Fruit fly (Drosophila melanogaster): Measurements from ENCODE around the gene CG9806.

The CG9806 gene

dm6 chrX:10582064-10582463 lies 44.8 kb downstream of the CG9806 start (continued):
- TF ChIP-seq MBD-R2 (GFP tag; IDR thresholded peaks at IDR 0.05): no peak
- no peak for TF ChIP-seq fd3F (GFP tag; optimal IDR thresholded peaks at IDR 0.05)
- TF ChIP-seq zen2 (GFP tag; IDR thresholded peaks at IDR 0.05; ENCODE audit: partially characterized antibody): no peak
- no peak for TF ChIP-seq rib (GFP tag; IDR thresholded peaks at IDR 0.05)
- TF ChIP-seq kah (GFP tag; optimal IDR thresholded peaks at IDR 0.05): no peak
- no peak for TF ChIP-seq CG17829 (tag; optimal IDR thresholded peaks at IDR 0.05)
- TF ChIP-seq repo (GFP tag; optimal IDR thresholded peaks at IDR 0.05): no peak
- TF ChIP-seq crol (GFP tag; IDR thresholded peaks at IDR 0.05): no peak
- no peak for TF ChIP-seq Oli (tag; optimal IDR thresholded peaks at IDR 0.05)
- TF ChIP-seq CG13287 (GFP tag; IDR thresholded peaks at IDR 0.05; ENCODE audit: partially characterized antibody): no peak
- TF ChIP-seq CG9817 (tag; optimal IDR thresholded peaks at IDR 0.05): no peak
- no peak for TF ChIP-seq her (GFP tag; optimal IDR thresholded peaks at IDR 0.05)
- TF ChIP-seq CG1792 (GFP tag; optimal IDR thresholded peaks at IDR 0.05): no peak
- TF ChIP-seq CG31388 (GFP tag; optimal IDR thresholded peaks at IDR 0.05): no peak
- TF ChIP-seq jumu (GFP tag; optimal IDR thresholded peaks at IDR 0.05): no peak
- no peak for TF ChIP-seq CG17612 (GFP tag; IDR thresholded peaks at IDR 0.05)
- TF ChIP-seq HHEX (GFP tag; optimal IDR thresholded peaks at IDR 0.05): peak; percentile 37
- TF ChIP-seq grn (GFP tag; optimal IDR thresholded peaks at IDR 0.05): peak; percentile 20
- no peak for TF ChIP-seq CG16815 (GFP tag; optimal IDR thresholded peaks at IDR 0.05)
- TF ChIP-seq ham (GFP tag; IDR thresholded peaks at IDR 0.05): no peak
- no peak for TF ChIP-seq zf30C (GFP tag; optimal IDR thresholded peaks at IDR 0.05)
- no peak for TF ChIP-seq CG11696 (GFP tag; IDR thresholded peaks at IDR 0.05)
- no peak for TF ChIP-seq Nf-YA (GFP tag; IDR thresholded peaks at IDR 0.05)
- no peak for TF ChIP-seq CG14860 (GFP tag; IDR thresholded peaks at IDR 0.05; ENCODE audit: partially characterized antibody)
- TF ChIP-seq tap (tag; optimal IDR thresholded peaks at IDR 0.05): peak; percentile 25
- TF ChIP-seq CG11723 (GFP tag; optimal IDR thresholded peaks at IDR 0.05): peak; percentile 22
- no peak for TF ChIP-seq dati (GFP tag; IDR thresholded peaks at IDR 0.05)
- peak; percentile 80 for TF ChIP-seq CG6813 (GFP tag; optimal IDR thresholded peaks at IDR 0.05)
- peak; percentile 78 for TF ChIP-seq wek (GFP tag; optimal IDR thresholded peaks at IDR 0.05)
- TF ChIP-seq Sry-β (GFP tag; optimal IDR thresholded peaks at IDR 0.05): no peak
- TF ChIP-seq Optix (GFP tag; IDR thresholded peaks at IDR 0.05): no peak
- no peak for TF ChIP-seq CG34224 (GFP tag; IDR thresholded peaks at IDR 0.05; ENCODE audit: partially characterized antibody)
- no peak for TF ChIP-seq pnt (GFP tag; optimal IDR thresholded peaks at IDR 0.05)
- TF ChIP-seq HmgD (GFP tag; optimal IDR thresholded peaks at IDR 0.05): no peak
- TF ChIP-seq Bdp1 (GFP tag; optimal IDR thresholded peaks at IDR 0.05): no peak
- TF ChIP-seq ewg (GFP tag; optimal IDR thresholded peaks at IDR 0.05): no peak
- TF ChIP-seq mirr (GFP tag; optimal IDR thresholded peaks at IDR 0.05): no peak
- TF ChIP-seq ato (GFP tag; IDR thresholded peaks at IDR 0.05; ENCODE audit: partially characterized antibody): no peak
- TF ChIP-seq CG33557 (GFP tag; optimal IDR thresholded peaks at IDR 0.05): peak; percentile 65
- TF ChIP-seq CG14710 (tag; optimal IDR thresholded peaks at IDR 0.05): peak; percentile 19
- TF ChIP-seq Ets97D (GFP tag; optimal IDR thresholded peaks at IDR 0.05): no peak
- TF ChIP-seq CG12942 (GFP tag; optimal IDR thresholded peaks at IDR 0.05): no peak
- no peak for TF ChIP-seq gce (GFP tag; IDR thresholded peaks at IDR 0.05)
- TF ChIP-seq E2f2 (GFP tag; IDR thresholded peaks at IDR 0.05): no peak
- TF ChIP-seq dan (GFP tag; IDR thresholded peaks at IDR 0.05): no peak
- TF ChIP-seq CG12104 (GFP tag; optimal IDR thresholded peaks at IDR 0.05): no peak
- peak; percentile 65 for TF ChIP-seq CG1233 (GFP tag; optimal IDR thresholded peaks at IDR 0.05)
- peak; percentile 79 for TF ChIP-seq MTF-1 (GFP tag; optimal IDR thresholded peaks at IDR 0.05; ENCODE audit: borderline replicate concordance)
- peak; percentile 17 for TF ChIP-seq CG7987 (GFP tag; optimal IDR thresholded peaks at IDR 0.05)
- TF ChIP-seq Aef1 (GFP tag; IDR thresholded peaks at IDR 0.05): no peak
- no peak for TF ChIP-seq CG3838 (GFP tag; optimal IDR thresholded peaks at IDR 0.05)
- TF ChIP-seq CG7786 (GFP tag; optimal IDR thresholded peaks at IDR 0.05): no peak
